Fruit fly (Drosophila melanogaster): Measurements from ENCODE around the gene Scp2.

Gene Scp2

dm6 chr3R:16615009-16615408 lies 31.5 kb upstream of the Scp2 start, which contains the start of gene CG17562 (continued):
- TF ChIP-seq Jarid2 (GFP tag; optimal IDR thresholded peaks at IDR 0.05) (no peak), MBD-R2 (GFP tag; IDR thresholded peaks at IDR 0.05) (no peak)

dm6 chr3R:16614241-16614640 lies 30.8 kb upstream of the Scp2 start, which contains the start of gene CG10340:
Gene CG10340 (minus strand): TSS chr3R:16614391.
- TF ChIP-seq slou (GFP tag; optimal IDR thresholded peaks at IDR 0.05) (no peak), CG30403 (GFP tag; optimal IDR thresholded peaks at IDR 0.05) (peak; percentile 9), Sox100B (GFP tag; optimal IDR thresholded peaks at IDR 0.05) (no peak), knrl (GFP tag; IDR thresholded peaks at IDR 0.05; ENCODE audit: partially characterized antibody) (peak; percentile 85), Side (GFP tag; optimal IDR thresholded peaks at IDR 0.05) (no peak), hb (GFP tag; IDR thresholded peaks at IDR 0.05; ENCODE audit: partially characterized antibody) (peak; percentile 65), CG34224 (GFP tag; IDR thresholded peaks at IDR 0.05; ENCODE audit: partially characterized antibody) (peak; percentile 84), sd (tag; optimal IDR thresholded peaks at IDR 0.05) (no peak), onecut (GFP tag; IDR thresholded peaks at IDR 0.05) (peak; percentile 71), bbx (GFP tag; IDR thresholded peaks at IDR 0.05; ENCODE audit: partially characterized antibody) (peak; percentile 85), B-H2 (GFP tag; optimal IDR thresholded peaks at IDR 0.05) (no peak), Xbp1 (GFP tag; optimal IDR thresholded peaks at IDR 0.05) (peak; percentile 18), CG42726 (GFP tag; IDR thresholded peaks at IDR 0.05; ENCODE audit: partially characterized antibody) (peak; percentile 75), CG6791 (GFP tag; IDR thresholded peaks at IDR 0.05; ENCODE audit: partially characterized antibody) (peak; percentile 83), CG17385 (GFP tag; optimal IDR thresholded peaks at IDR 0.05) (no peak), CG12219 (GFP tag; optimal IDR thresholded peaks at IDR 0.05) (no peak), lbe (GFP tag; optimal IDR thresholded peaks at IDR 0.05) (no peak), CG11247 (GFP tag; IDR thresholded peaks at IDR 0.05) (no peak), CG6254 (GFP tag; optimal IDR thresholded peaks at IDR 0.05) (no peak), al (GFP tag; IDR thresholded peaks at IDR 0.05) (0 out of 2 replicates have a peak, but pooled peaks have one; percentile 7), Doc3 (GFP tag; IDR thresholded peaks at IDR 0.05; ENCODE audit: partially characterized antibody) (peak; percentile 74), B-H1 (GFP tag; IDR thresholded peaks at IDR 0.05) (no peak), CG32767 (GFP tag; IDR thresholded peaks at IDR 0.05) (no peak), CG12236 (GFP tag; optimal IDR thresholded peaks at IDR 0.05) (no peak), vfl (GFP tag; optimal IDR thresholded peaks at IDR 0.05) (no peak), CG10366 (GFP tag; IDR thresholded peaks at IDR 0.05) (peak; percentile 12; the same call in 1 of the 2 replicates), YL-1 (GFP tag; optimal IDR thresholded peaks at IDR 0.05) (peak; percentile 63), Gug (GFP tag; IDR thresholded peaks at IDR 0.05) (peak; percentile 25; the same call in 1 of the 4 replicates), CG10565 (GFP tag; optimal IDR thresholded peaks at IDR 0.05) (no peak), CG15601 (tag; optimal IDR thresholded peaks at IDR 0.05) (peak; percentile 33), CG13424 (tag; optimal IDR thresholded peaks at IDR 0.05) (peak; percentile 11), da (GFP tag; optimal IDR thresholded peaks at IDR 0.05) (no peak), CTCF (GFP tag; optimal IDR thresholded peaks at IDR 0.05) (peak; percentile 60), CG17186 (GFP tag; optimal IDR thresholded peaks at IDR 0.05) (peak; percentile 69), HLHmδ (GFP tag; optimal IDR thresholded peaks at IDR 0.05) (no peak), pho (GFP tag; optimal IDR thresholded peaks at IDR 0.05) (no peak), CG1602 (GFP tag; optimal IDR thresholded peaks at IDR 0.05) (no peak), ci (GFP tag; IDR thresholded peaks at IDR 0.05) (0 out of 3 replicates have a peak, but pooled peaks have one; percentile 14), Elba2 (GFP tag; optimal IDR thresholded peaks at IDR 0.05) (peak; percentile 88), gt (GFP tag; IDR thresholded peaks at IDR 0.05) (no peak), pita (GFP tag; optimal IDR thresholded peaks at IDR 0.05) (no peak), stc (GFP tag; IDR thresholded peaks at IDR 0.05) (no peak), Bgb (GFP tag; IDR thresholded peaks at IDR 0.05; ENCODE audit: partially characterized antibody) (peak; percentile 86), Sox102F (GFP tag; optimal IDR thresholded peaks at IDR 0.05) (no peak), nmo (GFP tag; optimal IDR thresholded peaks at IDR 0.05) (peak; percentile 49), trem (tag; optimal IDR thresholded peaks at IDR 0.05) (peak; percentile 47), Ptx1 (GFP tag; IDR thresholded peaks at IDR 0.05) (no peak)
